Fruit fly (Drosophila melanogaster) S2 (cell line): ENCODE data around the gene wat.

Experiments used
- CG8478 ChIP-seq: fragments of >200 bp; optimal IDR thresholded peaks from 2 replicates; lab custom pipeline; 2018
- CTCF ChIP-seq, 2 experiments: fragments of >200 bp; optimal IDR thresholded peaks; 2 replicates each; lab custom pipeline; 2018

Gene wat

dm6 chr3R:28990695-28991094 is 29.5 kb downstream of the wat start:
- no peak for TF ChIP-seq CTCF (optimal IDR thresholded peaks at IDR 0.05; lab: Kevin White, UChicago)
- no peak for TF ChIP-seq CG8478

dm6 chr3R:28989388-28989787 is 30.8 kb downstream of the wat start:
- no peak for TF ChIP-seq CTCF (optimal IDR thresholded peaks at IDR 0.05; lab: Kevin White, UChicago)
- no peak for TF ChIP-seq CG8478

dm6 chr3R:28987596-28988378 is 32.4 kb downstream of the wat start:
- TF ChIP-seq CG8478 (no peak), CTCF (optimal IDR thresholded peaks at IDR 0.05; lab: Kevin White, UChicago) (no peak)

dm6 chr3R:28985887-28986286 is 34.3 kb downstream of the wat start:
- TF ChIP-seq CTCF (optimal IDR thresholded peaks at IDR 0.05; lab: Kevin White, UChicago) (peak; percentile 56 to 59), CG8478 (no peak)

- TF ChIP-seq CTCF (optimal IDR thresholded peaks at IDR 0.05; lab: Kevin White, UChicago) (no peak), CG8478 (no peak)
Measured at dm6 chr3R:28970266-28970665, 49.9 kb downstream of the wat start, which contains the start of gene DIP-gamma. Gene DIP-gamma (minus strand): TSS chr3R:28970372.

dm6 chr3R:28959105-28959504 is 61.1 kb downstream of the wat start:
- TF ChIP-seq CTCF (optimal IDR thresholded peaks at IDR 0.05; lab: Kevin White, UChicago) = no peak
- no peak for TF ChIP-seq CG8478

dm6 chr3R:28958703-28959102 is 61.5 kb downstream of the wat start:
- TF ChIP-seq CTCF (optimal IDR thresholded peaks at IDR 0.05; lab: Kevin White, UChicago) (no peak), CG8478 (no peak)

dm6 chr3R:28950859-28951351 is 69.3 kb downstream of the wat start:
- TF ChIP-seq CG8478 (no peak), CTCF (optimal IDR thresholded peaks at IDR 0.05; lab: Kevin White, UChicago) (no peak)
